Worm (Caenorhabditis elegans): Measurements from ENCODE around the gene ndua-7.
A peak's percentile ranks its signal among the peaks of the same experiment; 100 is the strongest.

Gene ndua-7

DNA sequence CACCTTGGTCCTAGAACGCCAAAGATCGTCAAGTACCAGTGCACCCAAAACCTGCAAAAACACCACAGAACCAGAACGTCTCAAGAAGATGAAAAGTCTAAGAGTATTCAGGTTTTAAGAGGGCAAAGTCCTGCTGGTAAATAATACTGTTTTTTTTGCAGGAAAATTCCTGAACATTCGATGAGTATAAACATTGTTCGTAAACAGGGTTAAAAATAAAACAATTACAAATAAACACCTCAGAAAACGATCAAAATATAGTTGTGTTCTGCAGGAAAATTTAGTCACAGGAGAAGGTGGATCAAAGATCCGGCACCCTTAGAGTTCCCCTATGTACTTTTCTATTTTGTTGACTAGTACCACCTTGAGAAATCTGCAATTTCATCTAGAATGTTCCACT, 23.7 kb downstream of the ndua-7 start:
- no peak for TF ChIP-seq ref-1 (GFP tag; conservative IDR thresholded peaks at IDR 0.05)
- no peak for TF ChIP-seq ztf-29 (GFP tag; IDR thresholded peaks at IDR 0.05)
- TF ChIP-seq klf-2 (GFP tag; conservative IDR thresholded peaks at IDR 0.05): no peak
- no peak for TF ChIP-seq tab-1 (GFP tag; IDR thresholded peaks at IDR 0.05)

- no peak for TF ChIP-seq klf-2 (GFP tag; conservative IDR thresholded peaks at IDR 0.05)
- no peak for TF ChIP-seq cog-1 (tag; optimal IDR thresholded peaks at IDR 0.05)
- no peak for TF ChIP-seq ztf-29 (GFP tag; IDR thresholded peaks at IDR 0.05)
- TF ChIP-seq ref-1 (GFP tag; conservative IDR thresholded peaks at IDR 0.05): no peak
- no peak for TF ChIP-seq tab-1 (GFP tag; IDR thresholded peaks at IDR 0.05)
- TF ChIP-seq flt-1 (GFP tag; IDR thresholded peaks at IDR 0.05): no peak
- no peak for TF ChIP-seq med-1 (GFP tag; optimal IDR thresholded peaks at IDR 0.05; ENCODE audit: insufficient read depth)
- no peak for TF ChIP-seq T22C8.4 (GFP tag; IDR thresholded peaks at IDR 0.05)
- TF ChIP-seq ztf-23 (GFP tag; IDR thresholded peaks at IDR 0.05): no peak
Observed at ce11 chrII:13469043-13469652, 25.3 kb downstream of the ndua-7 start, which contains the start of gene E01G4.3. TSS of gene E01G4.3 (minus strand) at chrII:13469602.

DNA sequence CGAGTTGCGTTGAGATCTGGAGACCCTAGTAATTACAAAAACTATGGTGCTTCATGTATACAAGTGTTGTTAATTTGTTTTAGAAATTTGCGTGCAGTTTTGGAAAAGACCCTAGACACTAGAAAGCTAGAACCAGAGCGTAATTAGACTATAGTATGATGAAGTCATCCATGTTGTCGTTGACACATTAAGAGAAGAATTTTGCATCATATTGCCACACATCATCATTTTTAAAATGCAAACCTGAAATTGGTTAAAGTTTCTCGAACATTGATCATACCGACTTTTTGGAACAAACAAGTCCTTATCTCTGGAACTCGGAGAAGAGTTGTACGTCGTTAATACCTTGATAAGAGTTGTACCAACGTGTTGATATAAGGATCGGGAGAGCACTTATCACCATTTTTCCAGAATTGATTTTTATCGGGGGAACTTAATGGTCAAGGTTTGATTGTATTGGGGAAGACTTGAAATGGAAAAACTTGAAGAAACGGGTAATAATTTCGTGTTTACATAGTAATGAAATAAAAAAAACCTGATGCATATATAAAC, 26.5 kb downstream of the ndua-7 start:
- TF ChIP-seq flt-1 (GFP tag; IDR thresholded peaks at IDR 0.05) (no peak), ref-1 (GFP tag; conservative IDR thresholded peaks at IDR 0.05) (no peak), cog-1 (tag; optimal IDR thresholded peaks at IDR 0.05) (no peak), ztf-29 (GFP tag; IDR thresholded peaks at IDR 0.05) (no peak), ztf-23 (GFP tag; IDR thresholded peaks at IDR 0.05) (no peak), klf-2 (GFP tag; conservative IDR thresholded peaks at IDR 0.05) (no peak), tab-1 (GFP tag; IDR thresholded peaks at IDR 0.05) (no peak)

- TF ChIP-seq med-1 (GFP tag; optimal IDR thresholded peaks at IDR 0.05; ENCODE audit: insufficient read depth) (no peak), T22C8.4 (GFP tag; IDR thresholded peaks at IDR 0.05) (no peak), ztf-23 (GFP tag; IDR thresholded peaks at IDR 0.05) (no peak), tab-1 (GFP tag; IDR thresholded peaks at IDR 0.05) (no peak), cog-1 (tag; optimal IDR thresholded peaks at IDR 0.05) (no peak), flt-1 (GFP tag; IDR thresholded peaks at IDR 0.05) (no peak)
Observed at ce11 chrII:13465381-13465838, 29.0 kb downstream of the ndua-7 start.

DNA sequence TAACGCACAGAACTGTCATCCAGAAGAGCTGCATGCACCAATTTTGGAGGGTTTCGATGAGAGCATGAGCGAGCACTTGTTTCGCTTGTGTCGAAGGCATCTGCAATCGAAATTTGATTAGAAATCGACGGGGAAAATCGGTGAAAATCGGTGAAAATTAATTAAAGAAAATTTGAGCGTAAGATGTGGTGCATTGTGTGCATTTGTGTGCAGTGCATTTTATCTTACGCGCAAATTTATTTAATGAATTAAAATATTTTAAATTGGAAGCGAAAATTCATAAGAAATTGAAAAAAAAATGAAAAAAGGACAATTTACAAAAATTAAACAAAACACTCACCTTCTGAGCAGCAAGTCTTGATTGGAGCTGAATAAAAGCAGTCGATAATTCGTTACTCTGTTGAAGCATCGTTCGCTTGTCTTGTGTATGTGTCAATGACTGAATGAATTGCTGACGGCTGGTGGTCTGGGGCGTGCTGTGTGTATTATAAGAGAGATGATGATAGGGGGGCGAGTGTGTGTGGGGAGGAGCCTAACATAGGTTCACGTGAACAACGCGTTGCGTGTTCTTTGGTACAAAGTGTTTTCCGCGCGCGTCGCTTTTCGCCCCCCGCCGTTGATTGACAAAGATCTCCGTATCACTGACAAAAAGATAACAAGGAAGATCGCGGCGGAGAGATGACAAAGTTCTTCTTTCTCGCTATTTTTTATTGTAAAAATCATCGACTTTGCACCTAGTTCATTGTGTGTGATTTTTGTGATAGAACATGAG, 32.6 kb downstream of the ndua-7 start:
- TF ChIP-seq cog-1 (tag; optimal IDR thresholded peaks at IDR 0.05): peak; percentile 70
- TF ChIP-seq flt-1 (GFP tag; IDR thresholded peaks at IDR 0.05): peak; percentile 69; the same call in 1 of the 2 replicates
- no peak for TF ChIP-seq tab-1 (GFP tag; IDR thresholded peaks at IDR 0.05)

DNA sequence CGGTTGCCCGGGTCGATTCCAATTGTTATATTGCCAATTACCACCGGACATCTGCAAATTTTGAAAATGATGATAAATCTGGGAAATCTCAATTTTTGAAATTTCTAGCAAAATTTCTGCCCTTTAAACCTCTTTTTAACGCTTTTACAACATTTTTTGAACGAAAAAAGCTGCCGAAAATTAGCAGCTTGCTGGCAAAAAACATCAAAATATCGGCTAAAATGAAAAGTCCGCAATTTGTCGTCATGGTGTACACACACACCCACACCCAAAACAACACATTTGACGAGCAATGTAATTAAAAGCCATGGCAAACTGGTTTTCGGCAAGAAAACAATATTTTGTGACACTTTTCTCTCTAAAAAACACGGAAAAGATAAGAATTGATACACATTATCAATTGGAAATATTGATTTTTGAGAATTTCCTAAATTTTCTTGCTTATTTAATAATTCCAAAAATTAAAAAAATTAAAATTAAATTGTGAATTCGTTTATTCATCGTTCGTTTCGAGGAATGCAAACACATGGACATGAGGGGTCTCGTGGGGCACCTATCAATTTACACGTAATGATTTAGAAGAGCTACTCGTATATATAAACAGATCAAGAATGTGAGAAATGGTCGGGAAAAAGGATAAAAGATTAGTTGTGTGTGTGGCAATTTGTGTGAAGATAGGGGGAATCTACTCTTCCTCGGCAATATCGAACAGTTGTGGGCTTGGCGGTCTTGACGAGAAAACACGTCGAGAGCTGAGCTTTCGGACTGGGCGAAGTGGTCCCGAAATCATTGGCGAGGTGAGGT, 33.6 kb downstream of the ndua-7 start, which contains the start of gene pqn-27:
pqn-27 (minus strand) TSS at position 51 of the 804 bp plus-strand sequence.
- no peak for TF ChIP-seq ztf-23 (GFP tag; IDR thresholded peaks at IDR 0.05)
- no peak for TF ChIP-seq med-1 (GFP tag; optimal IDR thresholded peaks at IDR 0.05; ENCODE audit: insufficient read depth)
- TF ChIP-seq flt-1 (GFP tag; IDR thresholded peaks at IDR 0.05): 0 out of 2 replicates have a peak, but pooled peaks have one; percentile 6
- TF ChIP-seq klf-2 (GFP tag; conservative IDR thresholded peaks at IDR 0.05): no peak
- no peak for TF ChIP-seq tab-1 (GFP tag; IDR thresholded peaks at IDR 0.05)
- TF ChIP-seq ref-1 (GFP tag; conservative IDR thresholded peaks at IDR 0.05): 0 out of 2 replicates have a peak, but pooled peaks have one; percentile 6
- peak; percentile 60 for TF ChIP-seq cog-1 (tag; optimal IDR thresholded peaks at IDR 0.05)
- TF ChIP-seq ztf-29 (GFP tag; IDR thresholded peaks at IDR 0.05): no peak
- TF ChIP-seq T22C8.4 (GFP tag; IDR thresholded peaks at IDR 0.05): no peak

DNA sequence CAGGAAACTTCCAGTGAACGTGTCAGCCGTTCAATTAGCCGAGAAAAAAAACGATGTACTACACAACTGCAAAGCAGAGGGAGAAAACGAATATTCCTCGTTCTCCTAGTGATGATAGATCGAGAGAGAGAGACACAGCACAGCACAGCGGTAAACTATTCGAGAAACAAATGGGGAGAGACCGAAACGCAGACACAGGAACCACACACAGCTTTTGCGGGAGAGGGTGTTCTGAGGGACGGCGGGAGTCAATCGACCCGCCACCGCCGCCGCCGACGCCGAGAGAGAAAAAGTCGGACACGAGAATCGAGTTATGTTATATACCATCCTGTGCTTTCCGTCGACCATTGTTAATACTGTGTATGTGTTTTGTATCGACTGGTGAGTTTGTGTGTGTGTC, 37.8 kb downstream of the ndua-7 start:
- TF ChIP-seq ztf-23 (GFP tag; IDR thresholded peaks at IDR 0.05) (0 out of 2 replicates have a peak, but pooled peaks have one; percentile 9), tab-1 (GFP tag; IDR thresholded peaks at IDR 0.05) (no peak)

DNA sequence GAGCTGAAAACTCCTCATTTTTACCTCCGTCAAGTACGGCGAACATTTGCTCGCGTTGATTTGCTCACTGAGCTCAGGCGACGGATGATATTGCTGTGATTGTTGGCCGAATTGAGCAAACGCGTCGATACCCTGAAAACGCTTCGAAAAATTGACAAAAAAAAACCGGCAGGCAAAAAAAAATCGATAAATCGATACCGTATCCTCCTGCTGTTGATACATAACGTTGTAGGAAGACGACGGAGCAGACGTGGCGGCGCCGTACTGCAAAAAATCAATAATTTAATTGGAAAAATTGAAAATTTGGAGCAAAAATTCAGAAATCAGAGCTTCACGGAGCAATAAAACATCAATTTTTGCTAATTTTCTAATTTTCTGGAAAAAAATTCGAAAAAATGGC, 39.6 kb downstream of the ndua-7 start:
- TF ChIP-seq T22C8.4 (GFP tag; IDR thresholded peaks at IDR 0.05): peak; percentile 57
- no peak for TF ChIP-seq ref-1 (GFP tag; conservative IDR thresholded peaks at IDR 0.05)

- TF ChIP-seq tab-1 (GFP tag; IDR thresholded peaks at IDR 0.05) (no peak), med-1 (GFP tag; optimal IDR thresholded peaks at IDR 0.05; ENCODE audit: insufficient read depth) (no peak), klf-2 (GFP tag; conservative IDR thresholded peaks at IDR 0.05) (no peak), T22C8.4 (GFP tag; IDR thresholded peaks at IDR 0.05) (no peak), cog-1 (tag; optimal IDR thresholded peaks at IDR 0.05) (no peak), ref-1 (GFP tag; conservative IDR thresholded peaks at IDR 0.05) (no peak)
Observed at ce11 chrII:13451321-13451720, 43.1 kb downstream of the ndua-7 start.

DNA sequence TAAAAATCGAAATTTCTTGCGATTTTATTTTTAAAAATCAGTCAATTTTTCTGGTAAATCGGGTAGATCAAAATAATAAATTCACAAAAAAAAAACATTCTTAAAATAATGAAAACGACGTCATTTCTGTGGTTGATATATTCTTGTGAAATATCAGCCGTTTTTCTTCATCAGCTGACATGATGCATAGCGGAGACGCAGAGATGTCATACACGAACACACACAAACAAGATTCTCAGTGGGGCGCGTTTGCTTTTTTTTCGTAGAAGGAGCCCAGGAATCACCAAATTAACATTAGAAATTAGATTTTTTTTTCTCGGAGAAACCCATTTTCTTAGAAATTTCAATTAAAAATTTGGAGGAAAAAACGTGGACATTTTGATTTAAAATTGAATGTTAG, 46.7 kb downstream of the ndua-7 start:
- TF ChIP-seq tab-1 (GFP tag; IDR thresholded peaks at IDR 0.05) (no peak), klf-2 (GFP tag; conservative IDR thresholded peaks at IDR 0.05) (no peak), cog-1 (tag; optimal IDR thresholded peaks at IDR 0.05) (peak; percentile 76), flt-1 (GFP tag; IDR thresholded peaks at IDR 0.05) (0 out of 2 replicates have a peak, but pooled peaks have one; percentile 46), med-1 (GFP tag; optimal IDR thresholded peaks at IDR 0.05; ENCODE audit: insufficient read depth) (no peak), T22C8.4 (GFP tag; IDR thresholded peaks at IDR 0.05) (no peak)

Measured in whole organism, midembryonic.